Worm (Caenorhabditis elegans) whole organism, L1 larva: ENCODE results near the gene Y59A8B.26.

ENCODE experiments used
- aly-2 ChIP-seq: fragments of 150-350 bp; optimal IDR thresholded peaks from 2 replicates; lab custom pipeline; 2014; ENCODE audit warnings: missing biosample characterization, missing genetic modification characterization
- ama-1 ChIP-seq: fragments of 150-350 bp; optimal IDR thresholded peaks from 2 replicates; lab custom pipeline; 2014
- egl-27 ChIP-seq, 2 experiments: fragments of 150-350 bp in 1 of 2; sonication (generic microtip); optimal IDR thresholded peaks; 3 replicates each; lab custom pipeline; 2017 to 2018; ENCODE audit warnings: missing biosample characterization in 2 of 2, missing genetic modification characterization in 2 of 2, missing genetic modification reagents in 2 of 2
- elt-3 ChIP-seq, 6 experiments: fragments of 150-350 bp in 1 of 6; sonication (generic microtip); optimal IDR thresholded peaks; 2 replicates each; lab custom pipeline; 2017 to 2018; ENCODE audit warnings: missing biosample characterization in 6 of 6, missing genetic modification characterization in 6 of 6, inconsistent platforms in 1 of 6
- irx-1 ChIP-seq: sonication (generic microtip); optimal IDR thresholded peaks from 2 replicates; lab custom pipeline; 2016; ENCODE audit warnings: missing genetic modification characterization, missing compliant biosample characterization
- isw-1 ChIP-seq: fragments of 200-800 bp; sonication (Bioruptor generic); IDR thresholded peaks from 2 replicates; pipeline ENCODE4 v1.3.6; 2022; ENCODE audit warnings: missing genetic modification characterization, missing compliant biosample characterization
- jun-1 ChIP-seq: fragments of 150-350 bp; optimal IDR thresholded peaks from 2 replicates; lab custom pipeline; 2014; ENCODE audit warnings: missing biosample characterization, missing genetic modification reagents, missing genetic modification characterization
- nhr-11 ChIP-seq: fragments of 150-350 bp; optimal IDR thresholded peaks from 2 replicates; lab custom pipeline; 2014; ENCODE audit warnings: missing biosample characterization, missing genetic modification characterization
- nhr-237 ChIP-seq: fragments of 150-350 bp; optimal IDR thresholded peaks from 2 replicates; lab custom pipeline; 2014; ENCODE audit warnings: missing biosample characterization, missing genetic modification characterization
- nhr-28 ChIP-seq: fragments of 150-350 bp; optimal IDR thresholded peaks from 2 replicates; lab custom pipeline; 2014; ENCODE audit warnings: missing biosample characterization, missing genetic modification characterization
- pqm-1 ChIP-seq: sonication (generic microtip); optimal IDR thresholded peaks from 3 replicates; lab custom pipeline; 2017; ENCODE audit warnings: missing biosample characterization, missing genetic modification characterization
- rnt-1 ChIP-seq: sonication (generic microtip); optimal IDR thresholded peaks from 2 replicates; lab custom pipeline; 2016; ENCODE audit warnings: mild to moderate bottlenecking, missing genetic modification characterization, moderate library complexity, missing compliant biosample characterization
- unc-62 ChIP-seq: fragments of 150-350 bp; optimal IDR thresholded peaks from 2 replicates; lab custom pipeline; 2014; ENCODE audit warnings: missing biosample characterization, missing genetic modification reagents, missing genetic modification characterization

- no peak for TF ChIP-seq elt-3 (tag; optimal IDR thresholded peaks at IDR 0.05; lab: Kevin White, UChicago)
- no peak for TF ChIP-seq nhr-237 (tag; lab: Kevin White, UChicago)
- TF ChIP-seq isw-1 (GFP tag; lab: Robert Waterston, UW), result no peak
- TF ChIP-seq ama-1, result no peak
- TF ChIP-seq aly-2 (tag; lab: Kevin White, UChicago), result no peak
- no peak for TF ChIP-seq unc-62 (GFP tag; lab: Kevin White, UChicago)
- TF ChIP-seq egl-27 (tag; optimal IDR thresholded peaks at IDR 0.05; lab: Kevin White, UChicago), result no peak
- TF ChIP-seq rnt-1 (tag; lab: Kevin White, UChicago), result no peak
- no peak for TF ChIP-seq irx-1
- no peak for TF ChIP-seq pqm-1
- TF ChIP-seq nhr-11, result no peak
- no peak for TF ChIP-seq jun-1 (tag; lab: Kevin White, UChicago)
- TF ChIP-seq nhr-28 (tag; lab: Kevin White, UChicago), result no peak
Measured at ce11 chrV:18022179-18022578, 11.5 kb upstream of the Y59A8B.26 start, which contains the start of gene prp-6.
